Fruit fly (Drosophila melanogaster) whole organism, embryonic: Measurements from ENCODE around the gene RtcB.

Source experiments
- C15 ChIP-seq: fragments of 200-800 bp; sonication (Bioruptor generic); IDR thresholded peaks from 3 replicates; pipeline ENCODE4 v1.3.6; 2022; ENCODE audit warnings: missing biosample characterization, missing genetic modification characterization
- CG10321 ChIP-seq: fragments of 200-800 bp; sonication (Bioruptor generic); IDR thresholded peaks from 2 replicates; pipeline ENCODE4 v1.3.6; 2022; ENCODE audit warnings: missing biosample characterization, missing genetic modification characterization
- CG10979 ChIP-seq: fragments of 200-800 bp; sonication (Bioruptor generic); optimal IDR thresholded peaks from 2 replicates; lab custom pipeline; 2018; ENCODE audit warnings: missing biosample characterization, mild to moderate bottlenecking, missing genetic modification characterization, moderate library complexity
- CG11247 ChIP-seq: fragments of 200-800 bp; sonication (Bioruptor generic); IDR thresholded peaks from 2 replicates; pipeline ENCODE4 v1.3.6; 2022; ENCODE audit warnings: missing biosample characterization, missing genetic modification characterization
- CG12299 ChIP-seq: fragments of 200-800 bp; sonication (Bioruptor generic); optimal IDR thresholded peaks from 2 replicates; lab custom pipeline; 2018; ENCODE audit warnings: missing biosample characterization, mild to moderate bottlenecking, missing genetic modification characterization
- CG14710 ChIP-seq: fragments of 200-800 bp; sonication (Bioruptor generic); optimal IDR thresholded peaks from 3 replicates; lab custom pipeline; 2019; ENCODE audit warnings: missing biosample characterization, mild to moderate bottlenecking, missing genetic modification characterization, moderate library complexity
- CG14860 ChIP-seq: fragments of 200-800 bp; sonication (Bioruptor generic); IDR thresholded peaks from 3 replicates; pipeline ENCODE4 v1.3.6; 2022; ENCODE audit warnings: missing biosample characterization, missing genetic modification characterization; ENCODE audit not compliant: partially characterized antibody
- CG16779 ChIP-seq: fragments of 200-800 bp; sonication (Bioruptor generic); IDR thresholded peaks from 2 replicates; pipeline ENCODE4 v1.3.6; 2022; ENCODE audit warnings: missing biosample characterization, missing genetic modification characterization
- CG16813 ChIP-seq: fragments of 200-800 bp; sonication (Bioruptor generic); IDR thresholded peaks from 3 replicates; pipeline ENCODE4 v1.3.6; 2022; ENCODE audit warnings: missing biosample characterization, missing genetic modification characterization; ENCODE audit not compliant: partially characterized antibody
- CG17385 ChIP-seq: fragments of 200-800 bp; sonication (Bioruptor generic); optimal IDR thresholded peaks from 3 replicates; lab custom pipeline; 2018; ENCODE audit warnings: missing biosample characterization, mild to moderate bottlenecking, missing genetic modification characterization
- CG1792 ChIP-seq: fragments of 200-800 bp; sonication (Bioruptor generic); optimal IDR thresholded peaks from 2 replicates; lab custom pipeline; 2016; ENCODE audit warnings: missing biosample characterization, missing genetic modification characterization
- CG18262 ChIP-seq: fragments of 200-800 bp; optimal IDR thresholded peaks from 3 replicates; lab custom pipeline; 2019; ENCODE audit warnings: missing biosample characterization, mild to moderate bottlenecking, missing genetic modification characterization, moderate library complexity
- CG43689 ChIP-seq: fragments of 200-800 bp; sonication (Bioruptor generic); IDR thresholded peaks from 2 replicates; pipeline ENCODE4 v1.3.6; 2022; ENCODE audit warnings: missing biosample characterization, missing genetic modification characterization
- CG6791 ChIP-seq: fragments of 200-800 bp; sonication (Bioruptor generic); IDR thresholded peaks from 3 replicates; pipeline ENCODE4 v1.3.6; 2022; ENCODE audit warnings: missing biosample characterization, missing genetic modification characterization; ENCODE audit not compliant: partially characterized antibody
- Chrac-16 ChIP-seq: fragments of 200-800 bp; sonication (Bioruptor generic); optimal IDR thresholded peaks from 3 replicates; lab custom pipeline; 2016; ENCODE audit warnings: missing biosample characterization, missing genetic modification characterization
- D19B ChIP-seq: fragments of 200-800 bp; sonication (Bioruptor generic); optimal IDR thresholded peaks from 2 replicates; lab custom pipeline; 2017; ENCODE audit warnings: missing biosample characterization, mild to moderate bottlenecking, missing genetic modification characterization
- Dfd ChIP-seq, 2 experiments: fragments of >200 bp; optimal IDR thresholded peaks; 2 replicates each; lab custom pipeline; 2017; ENCODE audit warnings: missing biosample characterization in 2 of 2, missing genetic modification characterization in 2 of 2
- Dll ChIP-seq: fragments of 200-800 bp; sonication (Bioruptor generic); IDR thresholded peaks from 4 replicates; pipeline ENCODE4 v1.3.6; 2022; ENCODE audit warnings: missing biosample characterization, missing genetic modification characterization; ENCODE audit not compliant: partially characterized antibody
- Fer1 ChIP-seq: fragments of 200-800 bp; sonication (Bioruptor generic); optimal IDR thresholded peaks from 2 replicates; lab custom pipeline; 2017; ENCODE audit warnings: missing biosample characterization, mild to moderate bottlenecking, missing genetic modification characterization
- Gsc ChIP-seq: fragments of 200-800 bp; sonication (Bioruptor generic); IDR thresholded peaks from 2 replicates; pipeline ENCODE4 v1.3.6; 2022; ENCODE audit warnings: missing biosample characterization, missing genetic modification characterization
- HLH4C ChIP-seq: fragments of 200-800 bp; sonication (Bioruptor generic); IDR thresholded peaks from 3 replicates; pipeline ENCODE4 v1.3.6; 2022; ENCODE audit warnings: missing biosample characterization, missing genetic modification characterization; ENCODE audit not compliant: partially characterized antibody
- Hmr ChIP-seq: fragments of 200-800 bp; sonication (Bioruptor generic); optimal IDR thresholded peaks from 3 replicates; lab custom pipeline; 2017; ENCODE audit warnings: mild to moderate bottlenecking, missing biosample characterization, missing genetic modification reagents, missing genetic modification characterization
- Hr39 ChIP-seq: fragments of >200 bp; optimal IDR thresholded peaks from 2 replicates; lab custom pipeline; 2017
- Hr51 ChIP-seq, 2 experiments: fragments of 200-800 bp; sonication (Bioruptor generic); optimal IDR thresholded peaks; 2 replicates in 1 of 2; 3 replicates in 1 of 2; lab custom pipeline; 2016 to 2018; ENCODE audit warnings: missing biosample characterization in 2 of 2, missing genetic modification characterization in 2 of 2, mild to moderate bottlenecking in 1 of 2, moderate library complexity in 1 of 2
- Hsf ChIP-seq: fragments of 200-800 bp; sonication (Bioruptor generic); optimal IDR thresholded peaks from 3 replicates; lab custom pipeline; 2016; ENCODE audit warnings: missing biosample characterization, missing genetic modification characterization
- Jarid2 ChIP-seq: fragments of 200-800 bp; sonication (Bioruptor generic); optimal IDR thresholded peaks from 3 replicates; lab custom pipeline; 2017; ENCODE audit warnings: mild to moderate bottlenecking, missing biosample characterization, missing genetic modification reagents, missing genetic modification characterization
- Lpt ChIP-seq: fragments of >200 bp; optimal IDR thresholded peaks from 2 replicates; lab custom pipeline; 2018; ENCODE audit warnings: missing biosample characterization, missing genetic modification characterization
- Scr ChIP-seq: fragments of 200-800 bp; sonication (Bioruptor generic); IDR thresholded peaks from 2 replicates; pipeline ENCODE4 v1.3.6; 2022; ENCODE audit warnings: missing biosample characterization, missing genetic modification characterization; ENCODE audit not compliant: partially characterized antibody
- ase ChIP-seq: fragments of 200-800 bp; sonication (Bioruptor generic); IDR thresholded peaks from 3 replicates; pipeline ENCODE4 v1.3.6; 2022; ENCODE audit warnings: missing biosample characterization, missing genetic modification characterization
- bab2 ChIP-seq: fragments of 200-800 bp; sonication (Bioruptor generic); optimal IDR thresholded peaks from 2 replicates; lab custom pipeline; 2016; ENCODE audit warnings: missing biosample characterization, missing genetic modification characterization
- bbx ChIP-seq: fragments of 200-800 bp; sonication (Bioruptor generic); IDR thresholded peaks from 2 replicates; pipeline ENCODE4 v1.3.6; 2022; ENCODE audit warnings: missing biosample characterization, missing genetic modification characterization; ENCODE audit not compliant: partially characterized antibody
- bsh ChIP-seq, 2 experiments: fragments of 200-800 bp; sonication (Bioruptor generic); optimal IDR thresholded peaks; 2 replicates each; lab custom pipeline; 2017 to 2018; ENCODE audit warnings: mild to moderate bottlenecking in 2 of 2, missing biosample characterization in 2 of 2, missing genetic modification characterization in 2 of 2, moderate library complexity in 1 of 2
- caup ChIP-seq: fragments of 200-800 bp; sonication (Bioruptor generic); optimal IDR thresholded peaks from 3 replicates; lab custom pipeline; 2017; ENCODE audit warnings: missing biosample characterization, mild to moderate bottlenecking, missing genetic modification characterization, moderate library complexity; ENCODE audit not compliant: severe bottlenecking
- crol ChIP-seq: fragments of 200-800 bp; sonication (Bioruptor generic); IDR thresholded peaks from 2 replicates; pipeline ENCODE4 v1.3.6; 2022; ENCODE audit warnings: missing biosample characterization, missing genetic modification characterization
- dysf ChIP-seq: fragments of 200-800 bp; sonication (Bioruptor generic); IDR thresholded peaks from 3 replicates; pipeline ENCODE4 v1.3.6; 2022; ENCODE audit warnings: missing biosample characterization, missing genetic modification characterization
- eve ChIP-seq, 2 experiments: fragments of >200 bp; optimal IDR thresholded peaks; 2 replicates each; lab custom pipeline; 2017; ENCODE audit warnings: missing biosample characterization in 2 of 2, missing genetic modification characterization in 2 of 2
- ind ChIP-seq: fragments of 200-800 bp; sonication (Bioruptor generic); optimal IDR thresholded peaks from 3 replicates; lab custom pipeline; 2016; ENCODE audit warnings: missing biosample characterization, missing genetic modification characterization
- lola ChIP-seq, 3 experiments: fragments of >200 bp in 2 of 3; fragments of 200-800 bp in 1 of 3; sonication (Bioruptor generic) in 1 of 3; optimal IDR thresholded peaks; 2 replicates each; lab custom pipeline; 2017 to 2019; ENCODE audit warnings: missing biosample characterization in 3 of 3, missing genetic modification characterization in 3 of 3, mild to moderate bottlenecking in 1 of 3, moderate library complexity in 1 of 3
- mirr ChIP-seq: fragments of 200-800 bp; sonication (Bioruptor generic); optimal IDR thresholded peaks from 3 replicates; lab custom pipeline; 2018; ENCODE audit warnings: missing biosample characterization, mild to moderate bottlenecking, missing genetic modification characterization
- mld ChIP-seq: fragments of 200-800 bp; sonication (Bioruptor generic); IDR thresholded peaks from 3 replicates; pipeline ENCODE4 v1.3.6; 2022; ENCODE audit warnings: missing biosample characterization, missing genetic modification characterization; ENCODE audit not compliant: partially characterized antibody
- nmo ChIP-seq: fragments of 200-800 bp; sonication (Bioruptor generic); optimal IDR thresholded peaks from 2 replicates; lab custom pipeline; 2018; ENCODE audit warnings: missing biosample characterization, mild to moderate bottlenecking, missing genetic modification characterization, moderate library complexity
- pan ChIP-seq, 4 experiments: fragments of >200 bp in 3 of 4; fragments of 200-800 bp in 1 of 4; sonication (Bioruptor generic) in 1 of 4; optimal IDR thresholded peaks in 3 of 4; IDR thresholded peaks in 1 of 4; 2 replicates each; pipeline versions ENCODE4 v1.3.6 to Lab custom; 2017 to 2022; ENCODE audit warnings: missing biosample characterization in 2 of 4, missing genetic modification characterization in 2 of 4, mixed read lengths in 1 of 4
- run ChIP-seq: fragments of 200-800 bp; sonication (Bioruptor generic); optimal IDR thresholded peaks from 3 replicates; lab custom pipeline; 2018; ENCODE audit warnings: missing biosample characterization, mild to moderate bottlenecking, missing genetic modification characterization
- schlank ChIP-seq: fragments of 200-800 bp; sonication (Bioruptor generic); optimal IDR thresholded peaks from 2 replicates; lab custom pipeline; 2018; ENCODE audit warnings: missing biosample characterization, mild to moderate bottlenecking, missing genetic modification characterization
- scrt ChIP-seq: fragments of 200-800 bp; sonication (Bioruptor generic); optimal IDR thresholded peaks from 2 replicates; lab custom pipeline; 2018; ENCODE audit warnings: missing biosample characterization, mild to moderate bottlenecking, missing genetic modification characterization, moderate library complexity
- stwl ChIP-seq: fragments of 200-800 bp; sonication (Bioruptor generic); optimal IDR thresholded peaks from 3 replicates; lab custom pipeline; 2018; ENCODE audit warnings: missing biosample characterization, mild to moderate bottlenecking, missing genetic modification characterization, moderate library complexity

The RtcB gene

dm6 chr2L:19480406-19481334 is 50.2 kb downstream of the RtcB start (continued):
- TF ChIP-seq CG6791 (GFP tag; lab: Robert Waterston, UW) (peak; percentile 67), mld (GFP tag; lab: Robert Waterston, UW) (no peak), Scr (no peak; the same call in 1 of the 2 replicates), stwl (tag; lab: Kevin White, UChicago) (no peak), pan (optimal IDR thresholded peaks at IDR 0.05; lab: Kevin White, UChicago) (no peak), pan (GFP tag; optimal IDR thresholded peaks at IDR 0.05 in 1 of 2, IDR thresholded peaks at IDR 0.05 in 1 of 2) (no peak), caup (GFP tag; lab: Kevin White, UChicago) (no peak), lola (GFP tag; optimal IDR thresholded peaks at IDR 0.05; lab: Kevin White, UChicago) (peak in 1 of 3 experiments; percentile 53), bbx (GFP tag; lab: Robert Waterston, UW) (peak; percentile 23; the same call in 1 of the 2 replicates), CG18262 (tag; lab: Kevin White, UChicago) (peak; percentile 53), nmo (peak; percentile 32), Hr39 (lab: Kevin White, UChicago) (peak; percentile 68), Jarid2 (GFP tag; lab: Kevin White, UChicago) (no peak), CG12299 (tag; lab: Kevin White, UChicago) (no peak), D19B (GFP tag; lab: Kevin White, UChicago) (peak; percentile 48), ase (GFP tag; lab: Robert Waterston, UW) (no peak), Hmr (GFP tag; lab: Kevin White, UChicago) (no peak), crol (peak; percentile 74), bsh (GFP tag; optimal IDR thresholded peaks at IDR 0.05; lab: Kevin White, UChicago) (peak in 1 of 2 experiments; percentile 23), ind (GFP tag; lab: Kevin White, UChicago) (no peak), Fer1 (GFP tag; lab: Kevin White, UChicago) (no peak), Dll (0 out of 4 replicates have a peak, but pooled peaks have one; percentile 15), Chrac-16 (no peak), run (peak; percentile 30), CG16779 (GFP tag; lab: Robert Waterston, UW) (no peak), Hsf (GFP tag; lab: Kevin White, UChicago) (no peak), CG17385 (GFP tag; lab: Kevin White, UChicago) (no peak), Gsc (GFP tag; lab: Robert Waterston, UW) (no peak), bab2 (GFP tag; lab: Kevin White, UChicago) (no peak), CG10321 (no peak), Dfd (GFP tag; optimal IDR thresholded peaks at IDR 0.05; lab: Kevin White, UChicago) (no peak), CG10979 (tag; lab: Kevin White, UChicago) (peak; percentile 8), dysf (GFP tag; lab: Robert Waterston, UW) (0 out of 3 replicates have a peak, but pooled peaks have one; percentile 29), HLH4C (peak; percentile 38; the same call in 1 of the 3 replicates), Lpt (GFP tag; lab: Kevin White, UChicago) (no peak), CG11247 (GFP tag; lab: Robert Waterston, UW) (0 out of 2 replicates have a peak, but pooled peaks have one; percentile 35), schlank (no peak), C15 (GFP tag; lab: Robert Waterston, UW) (no peak), Hr51 (GFP tag; optimal IDR thresholded peaks at IDR 0.05; lab: Kevin White, UChicago) (no peak), CG1792 (GFP tag; lab: Kevin White, UChicago) (no peak), CG16813 (peak; percentile 41; the same call in 1 of the 3 replicates), mirr (GFP tag; lab: Kevin White, UChicago) (no peak), CG14710 (tag; lab: Kevin White, UChicago) (peak; percentile 3), CG14860 (GFP tag; lab: Robert Waterston, UW) (0 out of 3 replicates have a peak, but pooled peaks have one; percentile 32), CG43689 (no peak), scrt (GFP tag; lab: Kevin White, UChicago) (peak; percentile 28), eve (GFP tag; optimal IDR thresholded peaks at IDR 0.05; lab: Kevin White, UChicago) (no peak)
